Fruit fly (Drosophila melanogaster) whole organism, embryonic: Measurements from ENCODE around the gene Gprk2.

Source experiments
- Asciz ChIP-seq: fragments of 200-800 bp; sonication (Bioruptor generic); optimal IDR thresholded peaks from 2 replicates; lab custom pipeline; 2017; ENCODE audit warnings: missing biosample characterization, mild to moderate bottlenecking, missing genetic modification characterization, missing genetic modification reagents
- B-H1 ChIP-seq: fragments of 200-800 bp; sonication (Bioruptor generic); IDR thresholded peaks from 3 replicates; pipeline ENCODE4 v1.3.6; 2022; ENCODE audit warnings: missing biosample characterization, missing genetic modification characterization
- CG10366 ChIP-seq: fragments of 200-800 bp; sonication (Bioruptor generic); IDR thresholded peaks from 2 replicates; pipeline ENCODE4 v1.3.6; 2022; ENCODE audit warnings: missing biosample characterization, missing genetic modification characterization
- CG10565 ChIP-seq: fragments of 200-800 bp; sonication (Bioruptor generic); optimal IDR thresholded peaks from 3 replicates; lab custom pipeline; 2016; ENCODE audit warnings: missing biosample characterization, mild to moderate bottlenecking, missing genetic modification characterization
- CG10654 ChIP-seq: fragments of 200-800 bp; sonication (Bioruptor generic); optimal IDR thresholded peaks from 2 replicates; lab custom pipeline; 2016; ENCODE audit warnings: missing biosample characterization, missing genetic modification characterization
- CG10979 ChIP-seq: fragments of 200-800 bp; sonication (Bioruptor generic); optimal IDR thresholded peaks from 2 replicates; lab custom pipeline; 2018; ENCODE audit warnings: missing biosample characterization, mild to moderate bottlenecking, missing genetic modification characterization, moderate library complexity
- CG12071 ChIP-seq: fragments of 200-800 bp; sonication (Bioruptor generic); optimal IDR thresholded peaks from 3 replicates; lab custom pipeline; 2018; ENCODE audit warnings: missing biosample characterization, mild to moderate bottlenecking, missing genetic modification characterization
- CG15601 ChIP-seq: fragments of 200-800 bp; sonication (Bioruptor generic); optimal IDR thresholded peaks from 3 replicates; lab custom pipeline; 2019; ENCODE audit warnings: missing biosample characterization, mild to moderate bottlenecking, missing genetic modification characterization, moderate library complexity
- CG16815 ChIP-seq: fragments of 200-800 bp; sonication (Bioruptor generic); optimal IDR thresholded peaks from 3 replicates; lab custom pipeline; 2017; ENCODE audit warnings: missing biosample characterization, mild to moderate bottlenecking, missing genetic modification characterization
- CG17328 ChIP-seq: fragments of 200-800 bp; sonication (Bioruptor generic); IDR thresholded peaks from 2 replicates; pipeline ENCODE4 v1.3.6; 2022; ENCODE audit warnings: missing biosample characterization, missing genetic modification characterization
- CG17912 ChIP-seq: fragments of 200-800 bp; sonication (Bioruptor generic); optimal IDR thresholded peaks from 2 replicates; lab custom pipeline; 2018; ENCODE audit warnings: missing biosample characterization, mild to moderate bottlenecking, missing genetic modification characterization
- CG18476 ChIP-seq: fragments of 200-800 bp; sonication (Bioruptor generic); optimal IDR thresholded peaks from 2 replicates; lab custom pipeline; 2016; ENCODE audit warnings: missing biosample characterization, mild to moderate bottlenecking, missing genetic modification characterization
- CG18764 ChIP-seq: fragments of 200-800 bp; sonication (Bioruptor generic); optimal IDR thresholded peaks from 3 replicates; lab custom pipeline; 2016; ENCODE audit warnings: missing biosample characterization, missing genetic modification characterization
- CG2889 ChIP-seq: fragments of 200-800 bp; sonication (Bioruptor generic); IDR thresholded peaks from 3 replicates; pipeline ENCODE4 v1.3.6; 2022; ENCODE audit warnings: missing biosample characterization, missing genetic modification characterization
- CG34376 ChIP-seq: fragments of 200-800 bp; sonication (Bioruptor generic); optimal IDR thresholded peaks from 2 replicates; lab custom pipeline; 2018; ENCODE audit warnings: missing biosample characterization, mild to moderate bottlenecking, missing genetic modification characterization
- CG4282 ChIP-seq: fragments of 200-800 bp; sonication (Bioruptor generic); optimal IDR thresholded peaks from 2 replicates; lab custom pipeline; 2016; ENCODE audit warnings: missing biosample characterization, missing genetic modification characterization
- CG4424 ChIP-seq: fragments of 200-800 bp; sonication (Bioruptor generic); optimal IDR thresholded peaks from 3 replicates; lab custom pipeline; 2016; ENCODE audit warnings: missing biosample characterization, missing genetic modification characterization
- CG6683 ChIP-seq: fragments of 200-800 bp; sonication (Bioruptor generic); optimal IDR thresholded peaks from 2 replicates; lab custom pipeline; 2017; ENCODE audit warnings: missing biosample characterization, mild to moderate bottlenecking, missing genetic modification characterization, missing genetic modification reagents
- CG6791 ChIP-seq: fragments of 200-800 bp; sonication (Bioruptor generic); IDR thresholded peaks from 3 replicates; pipeline ENCODE4 v1.3.6; 2022; ENCODE audit warnings: missing biosample characterization, missing genetic modification characterization; ENCODE audit not compliant: partially characterized antibody
- CG6854 ChIP-seq: fragments of 200-800 bp; sonication (Bioruptor generic); optimal IDR thresholded peaks from 3 replicates; lab custom pipeline; 2017; ENCODE audit warnings: missing biosample characterization, mild to moderate bottlenecking, missing genetic modification characterization
- CG7357 ChIP-seq: fragments of 200-800 bp; sonication (Bioruptor generic); IDR thresholded peaks from 3 replicates; pipeline ENCODE4 v1.3.6; 2022; ENCODE audit warnings: missing biosample characterization, missing genetic modification characterization
- CG7928 ChIP-seq: fragments of 200-800 bp; sonication (Bioruptor generic); optimal IDR thresholded peaks from 2 replicates; lab custom pipeline; 2017; ENCODE audit warnings: missing biosample characterization, mild to moderate bottlenecking, missing genetic modification characterization
- CG8281 ChIP-seq: fragments of 200-800 bp; sonication (Bioruptor generic); optimal IDR thresholded peaks from 2 replicates; lab custom pipeline; 2018; ENCODE audit warnings: missing biosample characterization, mild to moderate bottlenecking, missing genetic modification characterization, moderate library complexity
- CG8944 ChIP-seq: fragments of 200-800 bp; sonication (Bioruptor generic); optimal IDR thresholded peaks from 3 replicates; lab custom pipeline; 2016; ENCODE audit warnings: missing biosample characterization, missing genetic modification characterization
- CTCF ChIP-seq: fragments of 200-800 bp; sonication (Bioruptor generic); optimal IDR thresholded peaks from 2 replicates; lab custom pipeline; 2017; ENCODE audit warnings: missing biosample characterization, mild to moderate bottlenecking, missing genetic modification characterization, moderate library complexity
- Camta ChIP-seq: fragments of 200-800 bp; sonication (Bioruptor generic); optimal IDR thresholded peaks from 2 replicates; lab custom pipeline; 2016; ENCODE audit warnings: missing biosample characterization, missing genetic modification characterization
- Doc2 ChIP-seq: fragments of 200-800 bp; sonication (Bioruptor generic); IDR thresholded peaks from 2 replicates; pipeline ENCODE4 v1.3.6; 2022; ENCODE audit warnings: missing biosample characterization, missing genetic modification characterization
- Fer2 ChIP-seq: fragments of 200-800 bp; sonication (Bioruptor generic); optimal IDR thresholded peaks from 2 replicates; lab custom pipeline; 2018; ENCODE audit warnings: missing biosample characterization, mild to moderate bottlenecking, missing genetic modification characterization, moderate library complexity
- Fer3 ChIP-seq: fragments of 200-800 bp; sonication (Bioruptor generic); optimal IDR thresholded peaks from 2 replicates; lab custom pipeline; 2018; ENCODE audit warnings: missing biosample characterization, mild to moderate bottlenecking, missing genetic modification characterization, moderate library complexity
- H2.0 ChIP-seq: fragments of 200-800 bp; sonication (Bioruptor generic); IDR thresholded peaks from 2 replicates; pipeline ENCODE4 v1.3.6; 2022; ENCODE audit warnings: missing biosample characterization, missing genetic modification characterization
- MTF-1 ChIP-seq: fragments of 200-800 bp; sonication (Bioruptor generic); optimal IDR thresholded peaks from 2 replicates; lab custom pipeline; 2018; ENCODE audit warnings: missing biosample characterization, mild to moderate bottlenecking, missing genetic modification characterization, borderline replicate concordance
- Ptx1 ChIP-seq: fragments of 200-800 bp; sonication (Bioruptor generic); IDR thresholded peaks from 2 replicates; pipeline ENCODE4 v1.3.6; 2022; ENCODE audit warnings: missing biosample characterization, missing genetic modification characterization
- Sox102F ChIP-seq: fragments of 200-800 bp; sonication (Bioruptor generic); optimal IDR thresholded peaks from 2 replicates; lab custom pipeline; 2018; ENCODE audit warnings: missing biosample characterization, mild to moderate bottlenecking, missing genetic modification characterization, moderate library complexity
- chn ChIP-seq: fragments of 200-800 bp; sonication (Bioruptor generic); optimal IDR thresholded peaks from 2 replicates; lab custom pipeline; 2016; ENCODE audit warnings: missing biosample characterization, missing genetic modification characterization
- disco-r ChIP-seq: fragments of 200-800 bp; sonication (Bioruptor generic); optimal IDR thresholded peaks from 2 replicates; lab custom pipeline; 2016; ENCODE audit warnings: missing biosample characterization, missing genetic modification characterization
- dmrt11E ChIP-seq: fragments of 200-800 bp; sonication (Bioruptor generic); optimal IDR thresholded peaks from 3 replicates; lab custom pipeline; 2018; ENCODE audit warnings: missing biosample characterization, mild to moderate bottlenecking, missing genetic modification characterization, moderate library complexity
- dmrt99B ChIP-seq: fragments of 200-800 bp; sonication (Bioruptor generic); optimal IDR thresholded peaks from 2 replicates; lab custom pipeline; 2018; ENCODE audit warnings: missing biosample characterization, mild to moderate bottlenecking, missing genetic modification characterization, moderate library complexity
- fd64A ChIP-seq: fragments of 200-800 bp; sonication (Bioruptor generic); optimal IDR thresholded peaks from 3 replicates; lab custom pipeline; 2018; ENCODE audit warnings: missing biosample characterization, mild to moderate bottlenecking, missing genetic modification characterization
- luna ChIP-seq: fragments of 200-800 bp; sonication (Bioruptor generic); optimal IDR thresholded peaks from 2 replicates; lab custom pipeline; 2016; ENCODE audit warnings: missing biosample characterization, missing genetic modification characterization
- mam ChIP-seq: fragments of 200-800 bp; sonication (Bioruptor generic); optimal IDR thresholded peaks from 3 replicates; lab custom pipeline; 2016; ENCODE audit warnings: missing biosample characterization, missing genetic modification characterization
- nerfin-2 ChIP-seq: fragments of 200-800 bp; sonication (Bioruptor generic); IDR thresholded peaks from 2 replicates; pipeline ENCODE4 v1.3.6; 2022; ENCODE audit warnings: missing biosample characterization, missing genetic modification characterization; ENCODE audit not compliant: partially characterized antibody
- nom ChIP-seq: fragments of 200-800 bp; sonication (Bioruptor generic); optimal IDR thresholded peaks from 2 replicates; lab custom pipeline; 2017; ENCODE audit warnings: missing biosample characterization, missing genetic modification characterization, mild to moderate bottlenecking, moderate library complexity, missing genetic modification reagents
- pfk ChIP-seq: fragments of 200-800 bp; sonication (Bioruptor generic); optimal IDR thresholded peaks from 2 replicates; lab custom pipeline; 2018; ENCODE audit warnings: missing biosample characterization, mild to moderate bottlenecking, missing genetic modification characterization, moderate library complexity
- prd ChIP-seq, 3 experiments: fragments of >200 bp in 2 of 3; fragments of 200-800 bp in 1 of 3; sonication (Bioruptor generic) in 1 of 3; optimal IDR thresholded peaks in 2 of 3; IDR thresholded peaks in 1 of 3; 2 replicates in 2 of 3; 3 replicates in 1 of 3; pipeline versions ENCODE4 v1.3.6 to Lab custom; 2017 to 2022; ENCODE audit warnings: missing biosample characterization in 1 of 3, missing genetic modification characterization in 1 of 3
- repo ChIP-seq: fragments of 200-800 bp; sonication (Bioruptor generic); optimal IDR thresholded peaks from 2 replicates; lab custom pipeline; 2016; ENCODE audit warnings: missing biosample characterization, missing genetic modification characterization
- rib ChIP-seq: fragments of 200-800 bp; sonication (Bioruptor generic); IDR thresholded peaks from 2 replicates; pipeline ENCODE4 v1.3.6; 2022; ENCODE audit warnings: missing biosample characterization, missing genetic modification characterization
- sug ChIP-seq: fragments of 200-800 bp; optimal IDR thresholded peaks from 2 replicates; lab custom pipeline; 2019; ENCODE audit warnings: missing biosample characterization, mild to moderate bottlenecking, missing genetic modification characterization, moderate library complexity
- ttk ChIP-seq: fragments of 200-800 bp; sonication (Bioruptor generic); IDR thresholded peaks from 2 replicates; pipeline ENCODE4 v2.1.2; 2022; ENCODE audit warnings: missing biosample characterization, missing genetic modification characterization
- vfl ChIP-seq: fragments of 200-800 bp; sonication (Bioruptor generic); optimal IDR thresholded peaks from 2 replicates; lab custom pipeline; 2016; ENCODE audit warnings: missing biosample characterization, missing genetic modification characterization
- vnd ChIP-seq: fragments of 200-800 bp; sonication (Bioruptor generic); IDR thresholded peaks from 3 replicates; pipeline ENCODE4 v1.3.6; 2022; ENCODE audit warnings: missing biosample characterization, missing genetic modification characterization; ENCODE audit not compliant: partially characterized antibody
- vvl ChIP-seq: fragments of 200-800 bp; sonication (Bioruptor generic); IDR thresholded peaks from 2 replicates; pipeline ENCODE4 v1.3.6; 2022; ENCODE audit warnings: missing biosample characterization, missing genetic modification characterization

Gene Gprk2

DNA sequence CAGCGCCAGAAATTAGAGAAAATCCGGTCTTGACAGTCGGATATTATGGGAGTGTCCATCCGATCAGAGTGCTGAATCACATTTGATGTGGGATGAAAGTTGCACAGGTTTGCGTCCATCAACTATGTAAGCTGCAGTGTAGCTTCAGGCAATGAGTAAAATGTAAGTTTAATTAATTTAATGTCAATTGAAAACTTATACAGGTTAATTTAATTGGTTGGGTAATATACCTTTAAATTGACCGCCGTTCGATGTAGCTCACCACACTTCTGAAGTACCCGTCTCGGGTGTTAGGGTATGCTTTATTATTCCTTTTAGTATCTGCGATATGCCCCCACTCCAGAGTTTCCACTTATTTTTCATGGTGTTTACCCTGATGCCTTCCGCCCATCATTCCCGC is 19.4 kb downstream of the Gprk2 start (continued):
- TF ChIP-seq H2.0 (GFP tag; lab: Robert Waterston, UW) (no peak), CG10565 (no peak), CG6791 (GFP tag; lab: Robert Waterston, UW) (no peak), CG6854 (no peak), Asciz (GFP tag; lab: Kevin White, UChicago) (no peak), CG10366 (GFP tag; lab: Robert Waterston, UW) (peak; percentile 39; the same call in 1 of the 2 replicates), CG18476 (GFP tag; lab: Kevin White, UChicago) (no peak), CG18764 (GFP tag; lab: Kevin White, UChicago) (no peak), CG12071 (GFP tag; lab: Kevin White, UChicago) (no peak), luna (no peak), vvl (GFP tag; lab: Robert Waterston, UW) (peak; percentile 62), prd (optimal IDR thresholded peaks at IDR 0.05; lab: Kevin White, UChicago) (no peak), prd (GFP tag; IDR thresholded peaks at IDR 0.05; lab: Robert Waterston, UW) (no peak; the same call in 1 of the 3 replicates), vnd (GFP tag; lab: Robert Waterston, UW) (no peak), disco-r (no peak), CG15601 (tag; lab: Kevin White, UChicago) (no peak), Fer3 (tag; lab: Kevin White, UChicago) (peak; percentile 37), Doc2 (no peak), Fer2 (tag; lab: Kevin White, UChicago) (no peak), CG8281 (tag; lab: Kevin White, UChicago) (no peak), CG10979 (tag; lab: Kevin White, UChicago) (no peak), CG4424 (GFP tag; lab: Kevin White, UChicago) (no peak), CG7357 (GFP tag; lab: Robert Waterston, UW) (0 out of 3 replicates have a peak, but pooled peaks have one; percentile 40), ttk (peak; percentile 50; the same call in 1 of the 2 replicates), CG2889 (GFP tag; lab: Robert Waterston, UW) (no peak), CG10654 (GFP tag; lab: Kevin White, UChicago) (no peak), sug (no peak), CG17328 (peak; percentile 40; the same call in 1 of the 2 replicates), pfk (GFP tag; lab: Kevin White, UChicago) (no peak), CG34376 (GFP tag; lab: Kevin White, UChicago) (no peak), vfl (GFP tag; lab: Kevin White, UChicago) (no peak), mam (GFP tag; lab: Kevin White, UChicago) (peak; percentile 43), CG17912 (no peak), nerfin-2 (GFP tag; lab: Robert Waterston, UW) (no peak), CG8944 (GFP tag; lab: Kevin White, UChicago) (no peak), chn (GFP tag; lab: Kevin White, UChicago) (no peak), repo (GFP tag; lab: Kevin White, UChicago) (no peak), Camta (GFP tag; lab: Kevin White, UChicago) (no peak), CG7928 (no peak), Ptx1 (GFP tag; lab: Robert Waterston, UW) (peak; percentile 55), B-H1 (GFP tag; lab: Robert Waterston, UW) (peak; percentile 27; the same call in 1 of the 3 replicates), dmrt99B (tag; lab: Kevin White, UChicago) (peak; percentile 46), rib (no peak), dmrt11E (tag; lab: Kevin White, UChicago) (no peak), CTCF (GFP tag; lab: Kevin White, UChicago) (no peak), MTF-1 (GFP tag; lab: Kevin White, UChicago) (no peak), nom (GFP tag; lab: Kevin White, UChicago) (no peak), CG4282 (no peak), CG6683 (GFP tag; lab: Kevin White, UChicago) (no peak), CG16815 (GFP tag; lab: Kevin White, UChicago) (no peak), fd64A (GFP tag; lab: Kevin White, UChicago) (no peak), Sox102F (peak; percentile 19)
